Worm (Caenorhabditis elegans) whole organism, mixed stage, embryonic: Measurements from ENCODE around the gene C45H4.18.

Source experiments
- M03D4.4 ChIP-seq: sonication (generic microtip); optimal IDR thresholded peaks from 2 replicates; lab custom pipeline; 2017; ENCODE audit warnings: mild to moderate bottlenecking, missing genetic modification characterization, missing compliant biosample characterization
- bed-3 ChIP-seq: fragments of 200-800 bp; sonication (Bioruptor generic); optimal IDR thresholded peaks from 3 replicates; lab custom pipeline; 2018; ENCODE audit warnings: mild to moderate bottlenecking, missing genetic modification characterization, moderate library complexity, missing compliant biosample characterization
- blmp-1 ChIP-seq: fragments of 150-350 bp; optimal IDR thresholded peaks from 2 replicates; lab custom pipeline; 2014; ENCODE audit warnings: missing biosample characterization, missing genetic modification characterization
- ceh-39 ChIP-seq: fragments of 150-350 bp; optimal IDR thresholded peaks from 2 replicates; lab custom pipeline; 2014; ENCODE audit warnings: missing biosample characterization, missing genetic modification characterization
- ceh-43 ChIP-seq: fragments of 200-800 bp; sonication (Bioruptor generic); optimal IDR thresholded peaks from 2 replicates; lab custom pipeline; 2018; ENCODE audit warnings: mild to moderate bottlenecking, missing genetic modification characterization, moderate library complexity, missing compliant biosample characterization
- ceh-83 ChIP-seq: fragments of 200-800 bp; sonication (Bioruptor generic); optimal IDR thresholded peaks from 2 replicates; lab custom pipeline; 2018; ENCODE audit warnings: mild to moderate bottlenecking, missing genetic modification characterization, missing compliant biosample characterization
- ces-1 ChIP-seq: fragments of 150-350 bp; optimal IDR thresholded peaks from 2 replicates; lab custom pipeline; 2014; ENCODE audit warnings: missing biosample characterization, missing genetic modification reagents, missing genetic modification characterization
- drap-1 ChIP-seq: fragments of 200-800 bp; sonication (Bioruptor generic); optimal IDR thresholded peaks from 3 replicates; lab custom pipeline; 2018; ENCODE audit warnings: mild to moderate bottlenecking, missing genetic modification characterization, missing compliant biosample characterization
- elt-1 ChIP-seq: sonication (generic microtip); optimal IDR thresholded peaks from 2 replicates; lab custom pipeline; 2017; ENCODE audit warnings: missing genetic modification characterization, mild to moderate bottlenecking, missing compliant biosample characterization, antibody characterized with exemption, moderate library complexity, borderline replicate concordance; ENCODE audit not compliant: insufficient read depth
- elt-3 ChIP-seq: fragments of 150-350 bp; optimal IDR thresholded peaks from 2 replicates; lab custom pipeline; 2014; ENCODE audit warnings: missing biosample characterization, missing genetic modification characterization
- flh-1 ChIP-seq: fragments of 200-800 bp; sonication (Bioruptor generic); optimal IDR thresholded peaks from 2 replicates; lab custom pipeline; 2018; ENCODE audit warnings: mild to moderate bottlenecking, missing genetic modification characterization, moderate library complexity, missing compliant biosample characterization
- ham-2 ChIP-seq: fragments of 200-800 bp; sonication (Bioruptor generic); optimal IDR thresholded peaks from 2 replicates; lab custom pipeline; 2018; ENCODE audit warnings: mild to moderate bottlenecking, missing genetic modification characterization, missing compliant biosample characterization
- hlh-1 ChIP-seq: fragments of 150-350 bp; optimal IDR thresholded peaks from 2 replicates; lab custom pipeline; 2014; ENCODE audit warnings: missing biosample characterization, missing genetic modification reagents, missing genetic modification characterization
- lin-13 ChIP-seq: fragments of 150-350 bp; optimal IDR thresholded peaks from 2 replicates; lab custom pipeline; 2014; ENCODE audit warnings: missing biosample characterization, missing genetic modification characterization
- lin-32 ChIP-seq: fragments of 200-800 bp; sonication (Bioruptor generic); optimal IDR thresholded peaks from 2 replicates; lab custom pipeline; 2018; ENCODE audit warnings: mild to moderate bottlenecking, missing genetic modification characterization, missing compliant biosample characterization
- lsy-2 ChIP-seq: fragments of 150-350 bp; optimal IDR thresholded peaks from 2 replicates; lab custom pipeline; 2014; ENCODE audit warnings: missing biosample characterization, missing genetic modification characterization
- mab-5 ChIP-seq: fragments of 150-350 bp; optimal IDR thresholded peaks from 2 replicates; lab custom pipeline; 2014; ENCODE audit warnings: missing biosample characterization, missing genetic modification characterization
- mep-1 ChIP-seq: fragments of 150-350 bp; optimal IDR thresholded peaks from 2 replicates; lab custom pipeline; 2017; ENCODE audit warnings: missing biosample characterization, missing genetic modification reagents, missing genetic modification characterization, inconsistent platforms
- nhr-12 ChIP-seq: fragments of 150-350 bp; optimal IDR thresholded peaks from 2 replicates; lab custom pipeline; 2014; ENCODE audit warnings: missing biosample characterization, missing genetic modification characterization
- nhr-237 ChIP-seq: fragments of 150-350 bp; optimal IDR thresholded peaks from 2 replicates; lab custom pipeline; 2014; ENCODE audit warnings: missing biosample characterization, missing genetic modification characterization
- nhr-28 ChIP-seq: fragments of 150-350 bp; optimal IDR thresholded peaks from 2 replicates; lab custom pipeline; 2014; ENCODE audit warnings: missing biosample characterization, missing genetic modification characterization
- nhr-76 ChIP-seq: sonication (generic microtip); optimal IDR thresholded peaks from 2 replicates; lab custom pipeline; 2017; ENCODE audit warnings: missing biosample characterization, missing genetic modification characterization
- pha-4 ChIP-seq: fragments of 150-350 bp; optimal IDR thresholded peaks from 2 replicates; lab custom pipeline; 2018; ENCODE audit warnings: missing biosample characterization, missing genetic modification reagents, missing genetic modification characterization
- sem-2 ChIP-seq: fragments of 200-800 bp; sonication (Bioruptor generic); optimal IDR thresholded peaks from 2 replicates; lab custom pipeline; 2018; ENCODE audit warnings: mild to moderate bottlenecking, missing genetic modification characterization, missing compliant biosample characterization
- snpc-4 ChIP-seq: fragments of 150-350 bp; optimal IDR thresholded peaks from 2 replicates; lab custom pipeline; 2014; ENCODE audit warnings: missing biosample characterization, missing genetic modification characterization
- sptf-1 ChIP-seq: sonication (generic microtip); optimal IDR thresholded peaks from 2 replicates; lab custom pipeline; 2017; ENCODE audit warnings: mild to moderate bottlenecking, missing genetic modification characterization, moderate library complexity, missing compliant biosample characterization
- tbx-8 ChIP-seq: fragments of 200-800 bp; sonication (Bioruptor generic); optimal IDR thresholded peaks from 2 replicates; lab custom pipeline; 2018; ENCODE audit warnings: mild to moderate bottlenecking, missing genetic modification characterization, moderate library complexity, missing compliant biosample characterization
- unc-120 ChIP-seq: sonication (generic microtip); optimal IDR thresholded peaks from 2 replicates; lab custom pipeline; 2017; ENCODE audit warnings: missing genetic modification characterization, missing compliant biosample characterization; ENCODE audit not compliant: poor library complexity, severe bottlenecking
- unc-39 ChIP-seq: fragments of 150-350 bp; optimal IDR thresholded peaks from 2 replicates; lab custom pipeline; 2014; ENCODE audit warnings: missing biosample characterization, missing genetic modification characterization
- unc-62 ChIP-seq: fragments of 150-350 bp; optimal IDR thresholded peaks from 2 replicates; lab custom pipeline; 2014; ENCODE audit warnings: missing biosample characterization, missing genetic modification reagents, missing genetic modification characterization
- zip-8 ChIP-seq: fragments of 150-350 bp; optimal IDR thresholded peaks from 2 replicates; lab custom pipeline; 2014; ENCODE audit warnings: missing biosample characterization, missing genetic modification characterization
- ztf-11 ChIP-seq: fragments of 150-350 bp; optimal IDR thresholded peaks from 2 replicates; lab custom pipeline; 2014; ENCODE audit warnings: missing biosample characterization, missing genetic modification characterization

The C45H4.18 gene

ce11 chrV:2187864-2188345 lies 12.6 kb downstream of the C45H4.18 start, which contains the start of gene Y5H2B.3:
Gene Y5H2B.3, plus strand, starts transcription at chrV:2188295.
- TF ChIP-seq ces-1 (no peak), lin-13 (tag; lab: Kevin White, UChicago) (no peak), lsy-2 (no peak), elt-1 (tag; lab: Kevin White, UChicago) (no peak), unc-120 (tag; lab: Kevin White, UChicago) (no peak), ham-2 (GFP tag; lab: Kevin White, UChicago) (no peak), nhr-237 (tag; lab: Kevin White, UChicago) (no peak), ceh-83 (no peak), nhr-28 (tag; lab: Kevin White, UChicago) (no peak), mep-1 (tag; lab: Kevin White, UChicago) (no peak), snpc-4 (tag; lab: Kevin White, UChicago) (no peak), lin-32 (GFP tag; lab: Kevin White, UChicago) (no peak), tbx-8 (GFP tag; lab: Kevin White, UChicago) (no peak), nhr-76 (tag; lab: Kevin White, UChicago) (no peak), flh-1 (no peak), ceh-39 (no peak), sptf-1 (tag; lab: Kevin White, UChicago) (no peak)
- TF ChIP-seq, all 35 proteins: peak for 0

- no peak for TF ChIP-seq tbx-8 (GFP tag; lab: Kevin White, UChicago)
- no peak for TF ChIP-seq hlh-1 (tag; lab: Kevin White, UChicago)
- TF ChIP-seq M03D4.4 (tag; lab: Kevin White, UChicago) = no peak
- TF ChIP-seq sem-2 (GFP tag; lab: Kevin White, UChicago) = no peak
- no peak for TF ChIP-seq mep-1 (tag; lab: Kevin White, UChicago)
- TF ChIP-seq unc-120 (tag; lab: Kevin White, UChicago) = no peak
- TF ChIP-seq nhr-76 (tag; lab: Kevin White, UChicago) = no peak
- TF ChIP-seq nhr-12 (tag; lab: Kevin White, UChicago) = no peak
- no peak for TF ChIP-seq ceh-43
- TF ChIP-seq unc-62 (GFP tag; lab: Kevin White, UChicago) = no peak
- no peak for TF ChIP-seq snpc-4 (tag; lab: Kevin White, UChicago)
- no peak for TF ChIP-seq elt-3
- no peak for TF ChIP-seq ces-1
- TF ChIP-seq ham-2 (GFP tag; lab: Kevin White, UChicago) = no peak
- TF ChIP-seq flh-1 = no peak
- TF ChIP-seq, all 35 proteins: peak for 0
Observed at ce11 chrV:2190383-2190782, 15.0 kb downstream of the C45H4.18 start.

ce11 chrV:2191122-2191521 lies 15.8 kb downstream of the C45H4.18 start, which contains the start of gene srbc-42:
Gene srbc-42, minus strand, starts transcription at chrV:2191222.
- TF ChIP-seq drap-1 (no peak), ceh-83 (no peak), snpc-4 (tag; lab: Kevin White, UChicago) (no peak), ceh-43 (no peak), hlh-1 (tag; lab: Kevin White, UChicago) (no peak), tbx-8 (GFP tag; lab: Kevin White, UChicago) (no peak), unc-62 (GFP tag; lab: Kevin White, UChicago) (no peak), sptf-1 (tag; lab: Kevin White, UChicago) (no peak), lin-32 (GFP tag; lab: Kevin White, UChicago) (no peak), nhr-28 (tag; lab: Kevin White, UChicago) (no peak), flh-1 (no peak), mab-5 (tag; lab: Kevin White, UChicago) (no peak), unc-39 (tag; lab: Kevin White, UChicago) (no peak), elt-1 (tag; lab: Kevin White, UChicago) (no peak), lsy-2 (no peak), ceh-39 (no peak), bed-3 (GFP tag; lab: Kevin White, UChicago) (no peak), blmp-1 (tag; lab: Kevin White, UChicago) (no peak), ztf-11 (tag; lab: Kevin White, UChicago) (no peak), sem-2 (GFP tag; lab: Kevin White, UChicago) (no peak)

ce11 chrV:2192117-2192516 lies 16.8 kb downstream of the C45H4.18 start, which contains the start of gene nhr-13:
Gene nhr-13, plus strand, starts transcription at chrV:2192485.
- TF ChIP-seq nhr-237 (tag; lab: Kevin White, UChicago) = no peak
- TF ChIP-seq sem-2 (GFP tag; lab: Kevin White, UChicago) = no peak
- no peak for TF ChIP-seq unc-120 (tag; lab: Kevin White, UChicago)
- no peak for TF ChIP-seq elt-1 (tag; lab: Kevin White, UChicago)
- no peak for TF ChIP-seq nhr-12 (tag; lab: Kevin White, UChicago)
- no peak for TF ChIP-seq ztf-11 (tag; lab: Kevin White, UChicago)
- no peak for TF ChIP-seq lin-32 (GFP tag; lab: Kevin White, UChicago)
- TF ChIP-seq pha-4 (tag; lab: Kevin White, UChicago) = no peak
- no peak for TF ChIP-seq unc-62 (GFP tag; lab: Kevin White, UChicago)
- no peak for TF ChIP-seq mep-1 (tag; lab: Kevin White, UChicago)
- no peak for TF ChIP-seq zip-8 (tag; lab: Kevin White, UChicago)
- TF ChIP-seq unc-39 (tag; lab: Kevin White, UChicago) = no peak
- TF ChIP-seq nhr-28 (tag; lab: Kevin White, UChicago) = no peak
- TF ChIP-seq flh-1 = no peak
- no peak for TF ChIP-seq lin-13 (tag; lab: Kevin White, UChicago)
- TF ChIP-seq elt-3 = no peak
- no peak for TF ChIP-seq ceh-83
- TF ChIP-seq M03D4.4 (tag; lab: Kevin White, UChicago) = no peak
- TF ChIP-seq ces-1 = no peak
